Worm (Caenorhabditis elegans) whole organism, midembryonic: ENCODE data around the gene B0457.6.

Experiments used
- T22C8.4 ChIP-seq: fragments of 200-800 bp; sonication (Bioruptor generic); IDR thresholded peaks from 2 replicates; pipeline ENCODE4 v1.3.6; 2022; ENCODE audit warnings: missing genetic modification characterization, missing compliant biosample characterization
- cog-1 ChIP-seq: sonication (generic microtip); optimal IDR thresholded peaks from 2 replicates; lab custom pipeline; 2016; ENCODE audit warnings: missing genetic modification characterization, missing compliant biosample characterization
- flt-1 ChIP-seq: fragments of 200-800 bp; sonication (Bioruptor generic); IDR thresholded peaks from 2 replicates; pipeline ENCODE4 v1.3.6; 2022; ENCODE audit warnings: missing genetic modification characterization, missing compliant biosample characterization
- klf-2 ChIP-seq: fragments of 200-800 bp; sonication (Bioruptor generic); conservative IDR thresholded peaks from 2 replicates; pipeline ENCODE4 v1.3.6; 2022; ENCODE audit warnings: missing genetic modification reagents, missing genetic modification characterization, missing compliant biosample characterization
- med-1 ChIP-seq: sonication (generic microtip); optimal IDR thresholded peaks from 2 replicates; lab custom pipeline; 2017; ENCODE audit warnings: missing genetic modification characterization, mild to moderate bottlenecking, missing compliant biosample characterization, antibody characterized with exemption, missing genetic modification reagents; ENCODE audit not compliant: insufficient read depth
- ref-1 ChIP-seq: fragments of 200-800 bp; sonication (Bioruptor generic); conservative IDR thresholded peaks from 2 replicates; pipeline ENCODE4 v1.3.6; 2022; ENCODE audit warnings: missing genetic modification reagents, missing genetic modification characterization, missing compliant biosample characterization
- tab-1 ChIP-seq: fragments of 200-800 bp; sonication (Bioruptor generic); IDR thresholded peaks from 2 replicates; pipeline ENCODE4 v1.3.6; 2022; ENCODE audit warnings: missing genetic modification characterization, missing compliant biosample characterization
- ztf-29 ChIP-seq: fragments of 200-800 bp; sonication (Bioruptor generic); IDR thresholded peaks from 2 replicates; pipeline ENCODE4 v1.3.6; 2022; ENCODE audit warnings: missing genetic modification reagents, missing genetic modification characterization, missing compliant biosample characterization

DNA sequence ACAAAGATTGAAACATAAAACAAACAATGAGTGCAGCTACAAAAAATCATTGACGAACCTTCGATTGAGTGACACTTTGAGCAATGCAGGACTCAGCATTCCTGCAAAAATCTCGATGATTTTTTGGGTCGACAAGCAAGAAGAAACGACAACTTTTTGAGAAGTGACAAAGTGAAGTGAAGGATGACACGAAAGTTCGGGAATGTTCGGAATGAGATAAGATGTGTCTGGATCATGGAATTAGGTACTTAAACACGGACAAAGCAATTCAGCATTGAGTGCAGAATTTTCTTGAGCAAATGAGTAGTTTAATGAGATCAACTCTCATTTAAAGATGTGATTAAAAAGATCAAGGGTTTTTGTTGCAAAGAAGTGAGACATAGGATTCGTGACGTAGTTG lies 48.4 kb upstream of the B0457.6 start, which contains the start of gene T07D4.2:
- TF ChIP-seq flt-1 (no peak), cog-1 (tag; lab: Kevin White, UChicago) (no peak), ztf-29 (GFP tag; lab: Robert Waterston, UW) (no peak), med-1 (GFP tag; lab: Kevin White, UChicago) (no peak), T22C8.4 (GFP tag; lab: Robert Waterston, UW) (no peak), ref-1 (GFP tag; lab: Robert Waterston, UW) (no peak), klf-2 (GFP tag; lab: Robert Waterston, UW) (no peak), tab-1 (GFP tag; lab: Robert Waterston, UW) (no peak)
